Fruit fly (Drosophila melanogaster): ENCODE results near the gene CG34433.

The CG34433 gene

DNA sequence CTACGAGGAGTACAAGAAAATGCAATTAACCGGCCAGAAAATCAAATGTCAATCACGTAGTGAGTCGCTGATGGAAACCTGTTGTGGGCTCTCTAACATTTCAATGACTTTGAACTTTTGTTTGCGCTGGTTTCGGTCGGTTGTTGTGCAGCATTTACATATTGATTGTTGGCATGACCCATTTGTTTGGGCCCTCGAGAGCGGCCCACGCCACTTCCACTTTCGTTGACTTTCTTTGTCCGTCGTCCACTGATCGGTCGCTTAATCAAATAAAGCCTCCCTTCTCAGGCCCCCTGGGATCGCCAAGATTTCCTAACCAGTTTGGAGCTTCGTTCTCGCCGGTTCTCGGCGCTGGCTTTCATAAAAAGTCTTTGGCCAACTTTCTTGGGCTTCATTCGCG, 40.5 kb downstream of the CG34433 start, which contains the start of gene Spn100A (continued):
- no peak for TF ChIP-seq aop (GFP tag; IDR thresholded peaks at IDR 0.05)

DNA sequence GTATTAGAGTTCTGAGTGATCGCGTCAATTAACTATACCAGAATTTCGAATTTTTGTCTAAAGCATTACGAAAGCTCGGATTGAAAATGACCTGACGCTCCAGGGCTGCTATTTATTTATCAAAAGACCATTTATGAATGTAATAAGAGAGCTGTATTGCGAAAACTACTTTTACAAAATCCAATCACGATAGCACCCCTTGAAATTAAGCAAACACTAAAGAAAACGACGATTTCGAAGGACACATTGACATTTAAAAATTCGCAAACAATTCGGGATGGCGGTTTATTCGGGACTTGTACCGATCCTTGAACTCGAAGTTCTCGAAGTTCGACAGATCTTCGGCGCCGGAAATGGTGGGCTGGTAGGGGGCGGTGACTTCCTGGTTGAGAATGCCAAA, 45.6 kb downstream of the CG34433 start, which contains the start of gene CG12069:
TSS of gene CG12069 (minus strand) at position 101 of the 400 bp plus-strand sequence.
- no peak for TF ChIP-seq D19B (GFP tag; optimal IDR thresholded peaks at IDR 0.05)
- no peak for TF ChIP-seq en (GFP tag; optimal IDR thresholded peaks at IDR 0.05)
- no peak for TF ChIP-seq CG12155 (GFP tag; optimal IDR thresholded peaks at IDR 0.05)
- TF ChIP-seq Aef1 (GFP tag; IDR thresholded peaks at IDR 0.05), result no peak
- TF ChIP-seq Vsx1 (GFP tag; optimal IDR thresholded peaks at IDR 0.05), result no peak
- no peak for TF ChIP-seq CG14710 (tag; optimal IDR thresholded peaks at IDR 0.05)
- no peak for TF ChIP-seq maf-S (GFP tag; optimal IDR thresholded peaks at IDR 0.05)
- no peak for TF ChIP-seq Antp (GFP tag; optimal IDR thresholded peaks at IDR 0.05)

DNA sequence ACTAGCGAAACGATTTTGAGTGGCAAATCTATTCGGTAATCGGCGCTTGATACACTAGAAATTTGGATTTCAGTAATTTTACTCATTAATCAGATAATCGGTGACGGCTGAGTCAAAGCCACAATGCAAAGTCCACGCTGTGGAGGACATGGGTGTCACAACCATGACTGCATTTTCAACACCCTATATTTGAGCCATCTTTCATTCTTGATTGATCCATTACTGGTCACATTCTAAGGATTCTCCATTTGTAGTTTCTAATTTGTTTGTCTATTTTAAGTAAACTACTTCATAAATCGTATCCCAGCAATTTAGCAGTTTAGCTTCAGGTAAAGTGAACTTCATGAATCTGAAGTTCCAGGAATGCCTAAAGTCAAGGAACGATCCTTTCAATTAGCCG, 47.3 kb downstream of the CG34433 start, which contains the start of gene Pka-C2:
TSS of gene Pka-C2 (minus strand) at position 101 of the 400 bp plus-strand sequence.
- TF ChIP-seq NC2α (GFP tag; optimal IDR thresholded peaks at IDR 0.05), result no peak
- no peak for TF ChIP-seq eyg (GFP tag; optimal IDR thresholded peaks at IDR 0.05)
- no peak for TF ChIP-seq CG1024 (GFP tag; IDR thresholded peaks at IDR 0.05)
- TF ChIP-seq ap (GFP tag; IDR thresholded peaks at IDR 0.05), result no peak
- TF ChIP-seq zfh1 (GFP tag; IDR thresholded peaks at IDR 0.05), result no peak
- no peak for TF ChIP-seq croc (GFP tag; conservative IDR thresholded peaks at IDR 0.05)
- TF ChIP-seq tin (GFP tag; optimal IDR thresholded peaks at IDR 0.05), result no peak
- no peak for TF ChIP-seq CG12236 (GFP tag; optimal IDR thresholded peaks at IDR 0.05)
- TF ChIP-seq al (GFP tag; IDR thresholded peaks at IDR 0.05), result no peak
- TF ChIP-seq Usf (GFP tag; optimal IDR thresholded peaks at IDR 0.05), result no peak
- TF ChIP-seq CG5180 (GFP tag; optimal IDR thresholded peaks at IDR 0.05), result no peak
- TF ChIP-seq Taf1 (GFP tag; IDR thresholded peaks at IDR 0.05), result no peak
- no peak for TF ChIP-seq Dad (GFP tag; optimal IDR thresholded peaks at IDR 0.05)
- no peak for TF ChIP-seq Stat92E (GFP tag; optimal IDR thresholded peaks at IDR 0.05)
- no peak for TF ChIP-seq CG10654 (GFP tag; optimal IDR thresholded peaks at IDR 0.05)

DNA sequence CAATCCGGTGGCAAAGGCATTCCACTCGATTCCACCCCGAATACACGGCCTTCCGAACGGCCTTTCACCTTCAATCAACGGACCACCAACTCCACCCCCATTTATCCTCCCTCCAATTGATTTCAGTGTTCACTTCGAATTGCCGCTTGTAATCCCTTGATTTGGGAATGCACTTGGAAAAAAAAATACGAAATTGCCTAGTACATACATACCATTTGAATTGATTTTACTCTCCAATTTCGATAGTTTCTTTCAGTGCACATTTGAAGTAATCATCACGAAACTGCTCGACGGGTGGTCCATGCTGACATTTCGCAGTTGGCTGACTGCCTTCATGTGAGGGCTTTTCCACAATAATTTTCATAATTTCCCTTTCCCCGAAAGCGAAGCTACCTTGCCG, 49.4 kb downstream of the CG34433 start:
- TF ChIP-seq CG2199 (GFP tag; IDR thresholded peaks at IDR 0.05), result no peak
- TF ChIP-seq Rfx (GFP tag; IDR thresholded peaks at IDR 0.05), result no peak
- no peak for TF ChIP-seq Max (GFP tag; optimal IDR thresholded peaks at IDR 0.05)
- 0 out of 2 replicates have a peak, but pooled peaks have one; percentile 36 for TF ChIP-seq Xrp1 (GFP tag; IDR thresholded peaks at IDR 0.05)
- no peak for TF ChIP-seq crol (GFP tag; IDR thresholded peaks at IDR 0.05)
- no peak for TF ChIP-seq salm (tag; optimal IDR thresholded peaks at IDR 0.05)
- TF ChIP-seq kay (GFP tag; optimal IDR thresholded peaks at IDR 0.05), result no peak
- TF ChIP-seq sc (optimal IDR thresholded peaks at IDR 0.05), result no peak
- TF ChIP-seq sc (GFP tag; optimal IDR thresholded peaks at IDR 0.05), result no peak
- no peak for TF ChIP-seq CG11398 (GFP tag; optimal IDR thresholded peaks at IDR 0.05)
- no peak for TF ChIP-seq E2f1 (GFP tag; IDR thresholded peaks at IDR 0.05)
- TF ChIP-seq CG8944 (GFP tag; optimal IDR thresholded peaks at IDR 0.05), result no peak
- TF ChIP-seq amos (GFP tag; IDR thresholded peaks at IDR 0.05; ENCODE audit: partially characterized antibody), result no peak
- TF ChIP-seq CG10654 (GFP tag; optimal IDR thresholded peaks at IDR 0.05), result no peak
- TF ChIP-seq Sry-β (GFP tag; optimal IDR thresholded peaks at IDR 0.05), result no peak
- peak; percentile 4 for TF ChIP-seq CG2678 (tag; optimal IDR thresholded peaks at IDR 0.05)
- peak; percentile 48 for TF ChIP-seq CG1603 (tag; optimal IDR thresholded peaks at IDR 0.05)
- TF ChIP-seq CG2116 (GFP tag; optimal IDR thresholded peaks at IDR 0.05), result no peak
- TF ChIP-seq lola (GFP tag; optimal IDR thresholded peaks at IDR 0.05), result no peak
- no peak for TF ChIP-seq Drgx (GFP tag; IDR thresholded peaks at IDR 0.05)
- TF ChIP-seq fru (optimal IDR thresholded peaks at IDR 0.05), result no peak
- TF ChIP-seq Nf-YA (GFP tag; IDR thresholded peaks at IDR 0.05), result no peak
- TF ChIP-seq maf-S (GFP tag; optimal IDR thresholded peaks at IDR 0.05), result no peak
- TF ChIP-seq CG10431 (GFP tag; optimal IDR thresholded peaks at IDR 0.05), result no peak
- no peak for TF ChIP-seq odd (GFP tag; optimal IDR thresholded peaks at IDR 0.05)
- no peak for TF ChIP-seq twi (tag; optimal IDR thresholded peaks at IDR 0.05)
- no peak for TF ChIP-seq p53 (GFP tag; optimal IDR thresholded peaks at IDR 0.05)
